Worm (Caenorhabditis elegans) whole organism, young adult: ENCODE results near the gene str-263.
"Not testable (repeated sequence)": the region's sequence is repeated elsewhere in the genome, so short reads cannot be mapped to it uniquely, and the experiment has no call there.

Experiments used
- B0261.1 ChIP-seq: sonication (generic microtip); optimal IDR thresholded peaks from 2 replicates; lab custom pipeline; 2016; ENCODE audit warnings: mild to moderate bottlenecking, missing genetic modification characterization, moderate library complexity, missing compliant biosample characterization
- B0336.3 ChIP-seq: fragments of 200-800 bp; sonication (Bioruptor generic); IDR thresholded peaks from 2 replicates; pipeline ENCODE4 v1.3.6; 2022; ENCODE audit warnings: missing genetic modification characterization, missing compliant biosample characterization
- C17E4.6 ChIP-seq: fragments of 200-800 bp; sonication (Bioruptor generic); IDR thresholded peaks from 2 replicates; pipeline ENCODE4 v1.3.6; 2022; ENCODE audit warnings: missing genetic modification reagents, missing genetic modification characterization, missing compliant biosample characterization
- F39B2.1 ChIP-seq: fragments of 200-800 bp; sonication (Bioruptor generic); IDR thresholded peaks from 2 replicates; pipeline ENCODE4 v1.3.6; 2022; ENCODE audit warnings: missing genetic modification reagents, missing genetic modification characterization, missing compliant biosample characterization
- T26A5.8 ChIP-seq: sonication (generic microtip); optimal IDR thresholded peaks from 2 replicates; lab custom pipeline; 2016; ENCODE audit warnings: missing genetic modification characterization, missing compliant biosample characterization
- attf-3 ChIP-seq: fragments of 200-800 bp; sonication (Bioruptor generic); conservative IDR thresholded peaks from 2 replicates; pipeline ENCODE4 v1.3.6; 2022; ENCODE audit warnings: missing genetic modification reagents, missing genetic modification characterization, missing compliant biosample characterization
- ceh-79 ChIP-seq: sonication (generic microtip); optimal IDR thresholded peaks from 2 replicates; lab custom pipeline; 2017; ENCODE audit warnings: mild to moderate bottlenecking, missing genetic modification characterization, missing compliant biosample characterization
- egl-44 ChIP-seq: fragments of 200-800 bp; sonication (Bioruptor generic); IDR thresholded peaks from 2 replicates; pipeline ENCODE4 v1.3.6; 2022; ENCODE audit warnings: missing genetic modification reagents, missing genetic modification characterization, missing compliant biosample characterization
- lin-35 ChIP-seq, 3 experiments: fragments of 150-350 bp in 2 of 3; sonication (generic microtip) in 1 of 3; optimal IDR thresholded peaks; 2 replicates each; lab custom pipeline; 2014 to 2018; ENCODE audit warnings: missing biosample characterization in 3 of 3, missing genetic modification characterization in 3 of 3, missing genetic modification reagents in 3 of 3
- pha-4 ChIP-seq: fragments of 150-350 bp; sonication (generic microtip); optimal IDR thresholded peaks from 2 replicates; lab custom pipeline; 2014; ENCODE audit warnings: missing biosample characterization, missing genetic modification reagents, missing genetic modification characterization
- snpc-4 ChIP-seq, 5 experiments: fragments of 150-350 bp in 1 of 5; sonication (generic microtip) in 4 of 5; optimal IDR thresholded peaks; 2 replicates each; lab custom pipeline; 2014 to 2018; ENCODE audit warnings: missing genetic modification characterization in 5 of 5, missing biosample characterization in 3 of 5, antibody characterized with exemption in 2 of 5, mild to moderate bottlenecking in 2 of 5, missing compliant biosample characterization in 2 of 5, missing genotype in 2 of 5, moderate library complexity in 2 of 5, missing genetic modification reagents in 1 of 5
- unc-62 ChIP-seq: fragments of 150-350 bp; optimal IDR thresholded peaks from 2 replicates; lab custom pipeline; 2014; ENCODE audit warnings: missing biosample characterization, missing genetic modification reagents, missing genetic modification characterization
- ztf-3 ChIP-seq: fragments of 200-800 bp; sonication (Bioruptor generic); optimal IDR thresholded peaks from 2 replicates; lab custom pipeline; 2018; ENCODE audit warnings: mild to moderate bottlenecking, missing genetic modification characterization, missing compliant biosample characterization

ce11 chrV:15585744-15586143, 27.2 kb upstream of the str-263 start:
- not testable (repeated sequence) for TF ChIP-seq B0336.3 (GFP tag; lab: Robert Waterston, UW); C17E4.6 (GFP tag; lab: Robert Waterston, UW); egl-44; T26A5.8 (tag; lab: Kevin White, UChicago); B0261.1 (tag; lab: Kevin White, UChicago); unc-62 (GFP tag; lab: Kevin White, UChicago); ceh-79 (tag; lab: Kevin White, UChicago); ztf-3 (GFP tag; lab: Kevin White, UChicago); snpc-4 (GFP tag; optimal IDR thresholded peaks at IDR 0.05; lab: Kevin White, UChicago); snpc-4 (tag; optimal IDR thresholded peaks at IDR 0.05; lab: Kevin White, UChicago); F39B2.1 (GFP tag; lab: Robert Waterston, UW); attf-3 (GFP tag; lab: Robert Waterston, UW); lin-35 (GFP tag; optimal IDR thresholded peaks at IDR 0.05; lab: Kevin White, UChicago); pha-4 (tag; lab: Kevin White, UChicago)
